Fruit fly (Drosophila melanogaster): ENCODE results near the gene Or98b.

The Or98b gene

DNA sequence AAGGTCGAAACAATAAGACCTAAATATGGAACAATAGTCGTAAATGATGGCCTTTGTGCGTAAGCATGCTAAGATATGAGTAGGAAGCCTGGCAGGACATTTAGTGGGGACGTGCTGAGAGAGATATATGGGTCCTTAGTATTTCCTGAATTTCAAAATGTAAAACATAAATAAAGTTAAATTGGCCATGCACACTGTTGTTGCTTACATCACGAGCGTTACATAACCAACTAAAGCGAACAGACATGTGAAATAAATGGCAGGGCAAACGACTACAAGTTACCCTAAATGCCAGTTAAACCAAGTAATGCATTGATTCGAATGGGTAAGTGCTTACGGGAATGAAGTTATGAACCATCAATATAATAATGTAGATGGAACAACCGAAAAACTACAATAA, 23.7 kb downstream of the Or98b start:
- TF ChIP-seq CG1620 (GFP tag; optimal IDR thresholded peaks at IDR 0.05) = no peak
- TF ChIP-seq Hr96 (GFP tag; optimal IDR thresholded peaks at IDR 0.05) = no peak
- TF ChIP-seq bab1 (GFP tag; optimal IDR thresholded peaks at IDR 0.05) = no peak
- no peak for TF ChIP-seq CG11617 (GFP tag; optimal IDR thresholded peaks at IDR 0.05)
- no peak for TF ChIP-seq Clk (GFP tag; optimal IDR thresholded peaks at IDR 0.05)

DNA sequence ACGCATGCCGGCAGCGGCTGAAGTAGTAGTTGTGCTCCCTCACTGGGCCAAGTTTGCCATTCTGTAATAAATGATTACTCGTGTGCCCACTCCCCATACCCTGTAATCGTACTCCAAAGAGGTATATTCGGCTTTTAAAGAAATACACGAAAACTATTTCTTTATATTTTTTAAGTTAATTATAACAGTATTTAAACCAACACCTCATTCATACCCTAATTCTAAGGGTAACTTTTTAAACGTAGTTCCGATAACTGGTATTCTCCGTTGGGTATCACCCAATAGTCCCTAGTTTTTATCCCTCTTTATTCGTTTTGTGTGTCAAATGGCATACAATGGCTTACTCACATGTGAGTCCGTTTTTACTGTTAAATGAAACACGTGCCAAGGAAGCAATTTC, 25.6 kb downstream of the Or98b start:
- TF ChIP-seq Clk (GFP tag; optimal IDR thresholded peaks at IDR 0.05) = no peak
- TF ChIP-seq Mnt (GFP tag; optimal IDR thresholded peaks at IDR 0.05) = no peak
- no peak for TF ChIP-seq CG5204 (GFP tag; optimal IDR thresholded peaks at IDR 0.05)
- no peak for TF ChIP-seq bab1 (GFP tag; optimal IDR thresholded peaks at IDR 0.05)
- no peak for TF ChIP-seq toe (GFP tag; optimal IDR thresholded peaks at IDR 0.05)
- TF ChIP-seq CG14711 (tag; optimal IDR thresholded peaks at IDR 0.05) = no peak
- TF ChIP-seq CG11617 (GFP tag; optimal IDR thresholded peaks at IDR 0.05) = no peak
- no peak for TF ChIP-seq CG33017 (tag; optimal IDR thresholded peaks at IDR 0.05)
- TF ChIP-seq CG7045 (GFP tag; optimal IDR thresholded peaks at IDR 0.05) = no peak
- no peak for TF ChIP-seq CG7101 (tag; optimal IDR thresholded peaks at IDR 0.05)
- no peak for TF ChIP-seq Hr96 (GFP tag; optimal IDR thresholded peaks at IDR 0.05)
- no peak for TF ChIP-seq Crg-1 (GFP tag; optimal IDR thresholded peaks at IDR 0.05)
- TF ChIP-seq cic (GFP tag; optimal IDR thresholded peaks at IDR 0.05) = no peak

- TF ChIP-seq CG14711 (tag; optimal IDR thresholded peaks at IDR 0.05) (no peak), CG1620 (GFP tag; optimal IDR thresholded peaks at IDR 0.05) (no peak), Hr96 (GFP tag; optimal IDR thresholded peaks at IDR 0.05) (no peak), ovo (GFP tag; optimal IDR thresholded peaks at IDR 0.05) (no peak), cnc (optimal IDR thresholded peaks at IDR 0.05) (no peak), Crg-1 (GFP tag; optimal IDR thresholded peaks at IDR 0.05) (no peak), Clk (GFP tag; optimal IDR thresholded peaks at IDR 0.05) (no peak), CG7101 (tag; optimal IDR thresholded peaks at IDR 0.05) (no peak), CG7045 (GFP tag; optimal IDR thresholded peaks at IDR 0.05) (no peak), CG12768 (GFP tag; optimal IDR thresholded peaks at IDR 0.05) (no peak), pad (GFP tag; optimal IDR thresholded peaks at IDR 0.05) (no peak), CG5204 (GFP tag; optimal IDR thresholded peaks at IDR 0.05) (no peak), cic (GFP tag; optimal IDR thresholded peaks at IDR 0.05) (no peak), CG33017 (tag; optimal IDR thresholded peaks at IDR 0.05) (no peak), kay (GFP tag; ENCODE audit: borderline replicate concordance) (no peak)
Observed at dm6 chr3R:28389864-28390263, 37.8 kb downstream of the Or98b start.

Data from whole organism, adult.